Fruit fly (Drosophila melanogaster) whole organism, embryonic: ENCODE measurements around the gene CG34126.

Experiments used
- CG17612 ChIP-seq: fragments of 200-800 bp; sonication (Bioruptor generic); IDR thresholded peaks from 2 replicates; pipeline ENCODE4 v1.3.6; 2022; ENCODE audit warnings: missing biosample characterization, missing genetic modification characterization
- CkIIα-i1 ChIP-seq: fragments of 200-800 bp; sonication (Bioruptor generic); IDR thresholded peaks from 2 replicates; pipeline ENCODE4 v1.3.6; 2022; ENCODE audit warnings: missing biosample characterization, missing genetic modification characterization
- D19A ChIP-seq: fragments of 200-800 bp; optimal IDR thresholded peaks from 3 replicates; lab custom pipeline; 2019; ENCODE audit warnings: missing biosample characterization, mild to moderate bottlenecking, missing genetic modification characterization, moderate library complexity
- Ravus ChIP-seq: fragments of 200-800 bp; sonication (Bioruptor generic); IDR thresholded peaks from 2 replicates; pipeline ENCODE4 v1.3.6; 2022; ENCODE audit warnings: missing biosample characterization, missing genetic modification characterization
- cwo ChIP-seq: fragments of 200-800 bp; sonication (Bioruptor generic); optimal IDR thresholded peaks from 3 replicates; lab custom pipeline; 2017; ENCODE audit warnings: missing biosample characterization, missing genetic modification characterization, mild to moderate bottlenecking, moderate library complexity, missing genetic modification reagents
- knrl ChIP-seq: fragments of 200-800 bp; sonication (Bioruptor generic); IDR thresholded peaks from 3 replicates; pipeline ENCODE4 v1.3.6; 2022; ENCODE audit warnings: missing biosample characterization, missing genetic modification characterization; ENCODE audit not compliant: partially characterized antibody

DNA sequence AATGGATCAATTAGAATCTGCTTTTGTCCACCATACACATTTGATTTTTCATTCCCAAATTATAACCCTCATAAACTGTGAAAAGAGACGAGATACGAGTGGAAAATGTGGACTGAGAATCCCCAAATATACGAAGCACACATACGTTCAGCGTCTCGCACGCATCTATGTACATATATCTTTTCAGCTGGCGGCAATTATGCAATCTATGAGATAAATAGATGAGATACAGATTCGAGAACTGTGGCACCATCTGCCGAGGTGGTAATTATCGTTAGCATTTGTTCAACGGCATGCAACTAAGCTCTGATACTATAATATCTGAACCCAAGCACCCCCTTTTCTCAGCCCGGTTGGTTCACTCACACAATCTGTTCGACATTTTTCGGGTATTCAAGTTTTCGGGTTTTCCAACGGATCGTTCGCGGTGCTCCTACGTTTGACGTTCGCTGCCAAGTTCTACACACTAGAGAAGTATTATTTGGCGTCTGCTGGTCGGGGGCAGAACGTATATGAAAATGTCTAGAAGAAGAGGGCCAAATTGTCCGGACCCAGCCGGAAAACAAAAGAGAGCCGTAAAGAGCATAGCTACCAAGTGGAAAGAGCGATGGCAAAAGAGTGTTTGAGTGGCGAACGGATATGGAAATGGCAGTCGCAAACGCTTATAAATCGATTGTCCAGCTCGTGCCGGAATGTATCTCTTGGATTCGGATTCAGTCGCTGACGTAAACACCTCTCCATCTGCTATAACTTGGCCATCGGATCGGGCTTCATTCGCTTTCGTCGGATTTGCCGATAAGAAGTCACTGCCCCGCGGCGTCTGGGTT lies 13.8 kb downstream of the CG34126 start:
- TF ChIP-seq knrl: no peak
- TF ChIP-seq cwo (GFP tag; lab: Kevin White, UChicago): no peak
- TF ChIP-seq Ravus (GFP tag; lab: Robert Waterston, UW): no peak
- no peak for TF ChIP-seq D19A
- no peak for TF ChIP-seq CG17612 (GFP tag; lab: Robert Waterston, UW)
- no peak for TF ChIP-seq CkIIα-i1 (GFP tag; lab: Robert Waterston, UW)
